Fruit fly (Drosophila melanogaster): ENCODE measurements around the gene Alp1.

Gene Alp1

DNA sequence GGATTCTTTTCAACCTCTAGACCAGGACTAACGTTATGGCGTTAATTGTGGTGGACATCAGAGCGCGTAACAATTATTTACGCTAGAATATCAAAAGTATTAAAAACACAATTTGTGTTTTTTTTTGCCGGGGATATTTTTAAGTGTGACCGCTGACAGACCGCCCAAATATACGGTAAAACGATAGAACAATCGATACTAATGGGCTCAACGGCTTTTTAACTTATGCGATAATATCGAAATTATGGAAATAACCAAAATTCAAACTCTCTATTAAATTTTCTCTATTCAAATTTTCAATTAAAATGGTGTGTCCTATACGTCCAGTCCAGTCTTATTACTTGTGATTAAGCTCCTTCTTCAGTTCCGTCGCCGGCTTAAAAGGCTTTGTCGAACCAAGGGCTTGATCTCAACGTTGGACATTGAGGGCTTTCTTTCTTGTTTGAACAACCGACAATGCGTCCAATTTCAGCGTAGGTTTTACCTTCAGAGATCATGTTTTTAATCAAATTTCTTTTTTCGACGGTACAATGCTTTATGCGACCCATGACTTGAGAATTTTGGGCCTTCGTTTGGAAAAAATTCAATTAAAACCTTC lies 3.3 kb downstream of the Alp1 start, which contains the start of gene CG5664 (continued):
- TF ChIP-seq usp (GFP tag; optimal IDR thresholded peaks at IDR 0.05) (no peak), CG2712 (tag; optimal IDR thresholded peaks at IDR 0.05) (no peak), ci (GFP tag; IDR thresholded peaks at IDR 0.05) (no peak), E2f2 (GFP tag; IDR thresholded peaks at IDR 0.05) (peak; percentile 81), danr (GFP tag; IDR thresholded peaks at IDR 0.05) (no peak), CkIIα-i1 (GFP tag; IDR thresholded peaks at IDR 0.05) (no peak), kni (GFP tag; optimal IDR thresholded peaks at IDR 0.05) (no peak), p53 (GFP tag; optimal IDR thresholded peaks at IDR 0.05) (no peak), Jarid2 (GFP tag; optimal IDR thresholded peaks at IDR 0.05) (no peak), Bgb (GFP tag; IDR thresholded peaks at IDR 0.05; ENCODE audit: partially characterized antibody) (peak; percentile 85), dm (GFP tag; optimal IDR thresholded peaks at IDR 0.05) (no peak), al (GFP tag; IDR thresholded peaks at IDR 0.05) (no peak), CG18619 (GFP tag; optimal IDR thresholded peaks at IDR 0.05) (no peak), pan (optimal IDR thresholded peaks at IDR 0.05) (no peak), pan (GFP tag; optimal IDR thresholded peaks at IDR 0.05 in 1 of 2, IDR thresholded peaks at IDR 0.05 in 1 of 2) (no peak), CG8388 (GFP tag; optimal IDR thresholded peaks at IDR 0.05) (no peak), Ada2b (GFP tag; IDR thresholded peaks at IDR 0.05) (no peak), knrl (GFP tag; IDR thresholded peaks at IDR 0.05; ENCODE audit: partially characterized antibody) (peak; percentile 88), sim (GFP tag; IDR thresholded peaks at IDR 0.05) (no peak), mam (GFP tag; optimal IDR thresholded peaks at IDR 0.05) (no peak), chm (GFP tag; IDR thresholded peaks at IDR 0.05) (no peak), ewg (GFP tag; optimal IDR thresholded peaks at IDR 0.05) (no peak), CG2129 (GFP tag; IDR thresholded peaks at IDR 0.05; ENCODE audit: partially characterized antibody) (peak; percentile 67), HLH4C (GFP tag; IDR thresholded peaks at IDR 0.05; ENCODE audit: partially characterized antibody) (peak; percentile 78), nerfin-2 (GFP tag; IDR thresholded peaks at IDR 0.05; ENCODE audit: partially characterized antibody) (peak; percentile 35; the same call in 1 of the 2 replicates), Bdp1 (GFP tag; optimal IDR thresholded peaks at IDR 0.05) (no peak), inv (GFP tag; IDR thresholded peaks at IDR 0.05; ENCODE audit: partially characterized antibody) (peak; percentile 76), Dip3 (GFP tag; optimal IDR thresholded peaks at IDR 0.05) (no peak), H15 (GFP tag; IDR thresholded peaks at IDR 0.05) (no peak), CG17802 (tag; optimal IDR thresholded peaks at IDR 0.05) (no peak), cad (GFP tag; optimal IDR thresholded peaks at IDR 0.05) (no peak), dysf (GFP tag; IDR thresholded peaks at IDR 0.05) (no peak), sens-2 (GFP tag; IDR thresholded peaks at IDR 0.05) (no peak), ac (GFP tag; optimal IDR thresholded peaks at IDR 0.05) (no peak), run (tag; optimal IDR thresholded peaks at IDR 0.05) (no peak), pros (GFP tag; optimal IDR thresholded peaks at IDR 0.05) (no peak), Trl (optimal IDR thresholded peaks at IDR 0.05) (no peak), Trl (GFP tag; optimal IDR thresholded peaks at IDR 0.05) (no peak), CG1602 (GFP tag; optimal IDR thresholded peaks at IDR 0.05) (no peak), Lim3 (GFP tag; IDR thresholded peaks at IDR 0.05) (no peak), NFAT (GFP tag; IDR thresholded peaks at IDR 0.05) (no peak), chinmo (GFP tag; IDR thresholded peaks at IDR 0.05; ENCODE audit: partially characterized antibody) (0 out of 4 replicates have a peak, but pooled peaks have one; percentile 66), MTF-1 (GFP tag; optimal IDR thresholded peaks at IDR 0.05; ENCODE audit: borderline replicate concordance) (no peak), gsb (GFP tag; IDR thresholded peaks at IDR 0.05) (no peak), ind (GFP tag; optimal IDR thresholded peaks at IDR 0.05) (no peak), CG10267 (tag; optimal IDR thresholded peaks at IDR 0.05) (peak; percentile 45), dati (GFP tag; IDR thresholded peaks at IDR 0.05) (no peak), CG11456 (GFP tag; IDR thresholded peaks at IDR 0.05) (no peak), Chrac-16 (GFP tag; optimal IDR thresholded peaks at IDR 0.05) (no peak), hth (optimal IDR thresholded peaks at IDR 0.05) (no peak), Abd-B (GFP tag; optimal IDR thresholded peaks at IDR 0.05) (no peak), Doc3 (GFP tag; IDR thresholded peaks at IDR 0.05; ENCODE audit: partially characterized antibody) (peak; percentile 71; the same call in 2 of the 3 replicates)

Measured in whole organism, embryonic.